Worm (Caenorhabditis elegans): ENCODE results near the gene ZK1240.6.

Gene ZK1240.6

DNA sequence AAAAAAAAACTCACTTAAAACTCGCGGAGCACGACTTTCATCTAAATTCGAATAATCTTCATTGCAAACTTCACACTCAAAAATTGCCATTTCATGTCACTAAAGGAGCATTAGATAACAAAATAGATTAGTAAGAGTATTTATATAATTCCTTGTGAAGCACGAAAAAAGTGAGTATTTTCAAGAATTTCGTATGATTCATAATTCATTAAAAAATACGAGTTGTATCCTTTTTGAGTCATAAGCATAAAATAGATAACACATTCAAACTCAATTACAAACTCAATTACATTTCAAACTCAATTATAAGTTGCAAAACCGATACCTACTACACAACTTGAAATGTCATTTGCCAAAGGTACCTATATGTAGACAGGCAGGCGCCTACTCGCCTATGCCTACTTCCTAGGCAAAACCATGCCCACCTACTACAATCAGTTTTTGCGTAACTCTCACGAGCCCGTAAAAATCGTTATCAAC is 6.3 kb upstream of the ZK1240.6 start, which contains the start of the genes ZK1240.8 and ZK1240.1:
Gene ZK1240.8 (minus strand): TSS at position 101 of the 480 bp plus-strand sequence.
Gene ZK1240.1 (plus strand): TSS at position 430 of the 480 bp plus-strand sequence.
- TF ChIP-seq cog-1 (tag; optimal IDR thresholded peaks at IDR 0.05): no peak
- TF ChIP-seq flt-1 (GFP tag; IDR thresholded peaks at IDR 0.05): no peak
- TF ChIP-seq tab-1 (GFP tag; IDR thresholded peaks at IDR 0.05): no peak
- TF ChIP-seq med-1 (GFP tag; optimal IDR thresholded peaks at IDR 0.05; ENCODE audit: insufficient read depth): no peak
- no peak for TF ChIP-seq klf-2 (GFP tag; conservative IDR thresholded peaks at IDR 0.05)
- TF ChIP-seq ztf-23 (GFP tag; IDR thresholded peaks at IDR 0.05): no peak
- no peak for TF ChIP-seq T22C8.4 (GFP tag; IDR thresholded peaks at IDR 0.05)
- TF ChIP-seq ref-1 (GFP tag; conservative IDR thresholded peaks at IDR 0.05): no peak
- no peak for TF ChIP-seq ztf-29 (GFP tag; IDR thresholded peaks at IDR 0.05)

- TF ChIP-seq T22C8.4 (GFP tag; IDR thresholded peaks at IDR 0.05) (no peak), ref-1 (GFP tag; conservative IDR thresholded peaks at IDR 0.05) (no peak), tab-1 (GFP tag; IDR thresholded peaks at IDR 0.05) (no peak), cog-1 (tag; optimal IDR thresholded peaks at IDR 0.05) (no peak), flt-1 (GFP tag; IDR thresholded peaks at IDR 0.05) (no peak), ztf-29 (GFP tag; IDR thresholded peaks at IDR 0.05) (no peak), med-1 (GFP tag; optimal IDR thresholded peaks at IDR 0.05; ENCODE audit: insufficient read depth) (no peak), klf-2 (GFP tag; conservative IDR thresholded peaks at IDR 0.05) (no peak), ztf-23 (GFP tag; IDR thresholded peaks at IDR 0.05) (no peak)
Measured at ce11 chrII:2324956-2325355, 2.2 kb upstream of the ZK1240.6 start, which contains the start of gene ZK1240.11. TSS of gene ZK1240.11 (plus strand) at chrII:2325256.

DNA sequence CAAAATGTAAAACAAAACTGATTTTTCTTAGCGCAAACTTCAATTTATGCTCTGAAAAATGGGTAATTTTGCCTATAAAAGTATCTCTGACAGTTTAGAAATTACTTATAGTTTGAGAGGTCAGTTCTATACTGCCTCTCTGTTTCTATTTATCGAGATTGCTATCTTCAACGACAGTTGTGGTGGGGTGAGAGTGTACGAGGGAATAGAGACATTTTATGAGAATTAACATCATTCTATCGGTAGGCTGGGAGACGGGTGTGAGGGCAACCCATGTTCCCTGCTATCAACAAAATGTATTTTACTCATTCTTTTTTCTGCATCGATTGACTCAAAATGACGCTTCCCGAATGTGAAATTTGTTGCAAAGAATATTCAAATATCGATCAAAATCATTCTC is 2.6 kb downstream of the ZK1240.6 start, which contains the start of gene ZK1240.3:
Gene ZK1240.3 (plus strand): TSS at position 238 of the 400 bp plus-strand sequence.
- TF ChIP-seq ref-1 (GFP tag; conservative IDR thresholded peaks at IDR 0.05): no peak
- TF ChIP-seq flt-1 (GFP tag; IDR thresholded peaks at IDR 0.05): no peak

DNA sequence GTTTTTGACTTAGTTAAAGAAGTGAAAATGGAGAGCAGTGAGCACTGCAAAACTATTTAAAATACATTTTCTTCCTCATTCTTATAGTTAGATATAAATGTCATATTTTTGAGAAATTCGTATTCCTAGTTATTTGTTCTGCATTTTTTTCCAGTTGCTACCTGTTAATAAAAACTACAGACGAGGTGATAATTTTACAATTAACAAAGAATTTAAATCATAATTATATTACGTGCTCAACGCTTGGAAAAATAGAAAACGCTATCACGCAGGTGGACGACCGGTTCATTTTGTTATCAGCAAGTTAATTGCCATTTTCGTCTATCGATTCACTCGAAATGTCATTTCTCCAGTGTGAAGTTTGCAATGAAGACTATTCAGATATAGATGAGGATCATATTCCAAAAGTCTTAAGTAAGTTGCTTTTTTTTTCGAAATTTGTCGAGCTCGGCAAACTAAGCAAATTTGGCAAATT is 4.8 kb downstream of the ZK1240.6 start, which contains the start of the genes ZK1240.5 and ZK1240.9:
Gene ZK1240.5 (minus strand): TSS at position 51 of the 475 bp plus-strand sequence.
Gene ZK1240.9 (plus strand): TSS at position 307 of the 475 bp plus-strand sequence.
- TF ChIP-seq cog-1 (tag; optimal IDR thresholded peaks at IDR 0.05) (no peak), klf-2 (GFP tag; conservative IDR thresholded peaks at IDR 0.05) (no peak), ztf-29 (GFP tag; IDR thresholded peaks at IDR 0.05) (no peak), flt-1 (GFP tag; IDR thresholded peaks at IDR 0.05) (no peak), T22C8.4 (GFP tag; IDR thresholded peaks at IDR 0.05) (no peak), tab-1 (GFP tag; IDR thresholded peaks at IDR 0.05) (no peak), med-1 (GFP tag; optimal IDR thresholded peaks at IDR 0.05; ENCODE audit: insufficient read depth) (no peak), ztf-23 (GFP tag; IDR thresholded peaks at IDR 0.05) (no peak), ref-1 (GFP tag; conservative IDR thresholded peaks at IDR 0.05) (no peak)

DNA sequence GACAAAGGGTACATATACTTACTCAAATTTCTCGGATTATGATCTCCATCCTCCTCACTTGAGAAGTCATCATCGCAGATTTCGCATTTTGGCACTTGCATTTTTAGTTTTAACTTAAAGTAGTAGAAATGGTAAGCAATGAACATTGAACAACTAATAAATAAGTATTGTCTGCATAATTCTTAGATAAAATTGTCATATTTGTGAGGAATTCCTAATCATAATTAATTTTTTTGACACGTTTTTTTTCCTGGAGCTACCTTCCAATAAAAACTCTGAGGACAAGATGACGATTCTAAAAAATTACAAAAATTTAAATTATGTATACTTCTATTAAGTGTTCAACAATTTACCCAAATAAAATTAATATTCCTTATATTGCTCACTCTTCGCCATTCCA is 10.0 kb downstream of the ZK1240.6 start, which contains the start of the genes trim-21 and B0281.1:
Gene trim-21 (minus strand): TSS at position 101 of the 400 bp plus-strand sequence.
Gene B0281.1 (plus strand): TSS at position 321 of the 400 bp plus-strand sequence.
- TF ChIP-seq klf-2 (GFP tag; conservative IDR thresholded peaks at IDR 0.05) (no peak), T22C8.4 (GFP tag; IDR thresholded peaks at IDR 0.05) (no peak), ztf-23 (GFP tag; IDR thresholded peaks at IDR 0.05) (no peak), ztf-29 (GFP tag; IDR thresholded peaks at IDR 0.05) (no peak), ref-1 (GFP tag; conservative IDR thresholded peaks at IDR 0.05) (no peak), flt-1 (GFP tag; IDR thresholded peaks at IDR 0.05) (no peak), tab-1 (GFP tag; IDR thresholded peaks at IDR 0.05) (no peak), cog-1 (tag; optimal IDR thresholded peaks at IDR 0.05) (no peak)

DNA sequence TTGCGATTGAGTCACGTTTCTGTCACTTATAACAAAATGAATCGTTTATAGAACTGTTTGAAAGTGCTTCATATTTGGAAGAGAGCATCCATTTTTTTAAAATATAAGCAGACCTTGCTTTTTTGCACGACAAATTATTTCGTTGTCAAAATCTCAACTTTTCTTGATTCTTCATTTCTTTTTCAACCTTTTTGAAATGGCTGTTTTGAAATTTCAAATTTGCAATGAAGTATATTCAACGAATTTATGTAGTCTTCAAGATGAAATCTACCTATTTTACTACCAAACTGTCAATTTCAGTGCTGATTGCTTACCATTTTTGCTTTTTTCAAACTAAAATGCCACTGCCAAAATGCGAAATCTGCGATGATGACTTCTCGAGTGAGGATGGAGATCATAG is 16.0 kb downstream of the ZK1240.6 start, which contains the start of gene B0281.3:
Gene B0281.3 (plus strand): TSS at position 301 of the 400 bp plus-strand sequence.
- TF ChIP-seq med-1 (GFP tag; optimal IDR thresholded peaks at IDR 0.05; ENCODE audit: insufficient read depth) (no peak), ref-1 (GFP tag; conservative IDR thresholded peaks at IDR 0.05) (no peak), ztf-23 (GFP tag; IDR thresholded peaks at IDR 0.05) (no peak), flt-1 (GFP tag; IDR thresholded peaks at IDR 0.05) (no peak)

- TF ChIP-seq ztf-29 (GFP tag; IDR thresholded peaks at IDR 0.05) (no peak), med-1 (GFP tag; optimal IDR thresholded peaks at IDR 0.05; ENCODE audit: insufficient read depth) (no peak), T22C8.4 (GFP tag; IDR thresholded peaks at IDR 0.05) (no peak), tab-1 (GFP tag; IDR thresholded peaks at IDR 0.05) (no peak), cog-1 (tag; optimal IDR thresholded peaks at IDR 0.05) (no peak), ztf-23 (GFP tag; IDR thresholded peaks at IDR 0.05) (no peak)
Measured at ce11 chrII:2305507-2305906, 17.2 kb downstream of the ZK1240.6 start.

DNA sequence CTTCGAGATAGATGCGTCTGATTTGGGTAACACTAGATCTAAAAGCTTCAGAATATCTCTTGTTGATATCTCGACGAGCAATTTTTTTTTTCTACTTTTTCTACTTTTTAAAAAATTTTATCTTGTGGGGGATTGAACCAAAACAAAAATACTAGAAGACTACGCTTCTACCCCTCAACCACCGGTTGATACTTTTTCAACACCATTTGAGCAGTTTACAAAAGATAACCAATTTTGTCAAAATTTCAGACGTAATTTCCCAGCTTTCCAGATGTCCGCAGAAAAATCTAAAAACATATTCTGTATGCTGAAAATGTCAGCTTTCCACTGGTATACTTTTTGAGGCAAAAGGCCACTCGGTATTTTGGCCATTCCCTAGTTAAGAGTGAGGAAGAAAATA is 18.1 kb downstream of the ZK1240.6 start:
- no peak for TF ChIP-seq ztf-23 (GFP tag; IDR thresholded peaks at IDR 0.05)
- TF ChIP-seq tab-1 (GFP tag; IDR thresholded peaks at IDR 0.05): no peak
- TF ChIP-seq med-1 (GFP tag; optimal IDR thresholded peaks at IDR 0.05; ENCODE audit: insufficient read depth): no peak
- no peak for TF ChIP-seq flt-1 (GFP tag; IDR thresholded peaks at IDR 0.05)
- no peak for TF ChIP-seq cog-1 (tag; optimal IDR thresholded peaks at IDR 0.05)
- no peak for TF ChIP-seq ztf-29 (GFP tag; IDR thresholded peaks at IDR 0.05)
- no peak for TF ChIP-seq klf-2 (GFP tag; conservative IDR thresholded peaks at IDR 0.05)
- no peak for TF ChIP-seq ref-1 (GFP tag; conservative IDR thresholded peaks at IDR 0.05)
- no peak for TF ChIP-seq T22C8.4 (GFP tag; IDR thresholded peaks at IDR 0.05)

ce11 chrII:2302330-2302729 is 20.4 kb downstream of the ZK1240.6 start, which contains the start of gene B0281.6:
TSS of gene B0281.6 (minus strand) at chrII:2302430.
- no peak for TF ChIP-seq ref-1 (GFP tag; conservative IDR thresholded peaks at IDR 0.05)
- no peak for TF ChIP-seq cog-1 (tag; optimal IDR thresholded peaks at IDR 0.05)
- TF ChIP-seq flt-1 (GFP tag; IDR thresholded peaks at IDR 0.05): no peak
- TF ChIP-seq ztf-23 (GFP tag; IDR thresholded peaks at IDR 0.05): no peak
- no peak for TF ChIP-seq tab-1 (GFP tag; IDR thresholded peaks at IDR 0.05)

- TF ChIP-seq tab-1 (GFP tag; IDR thresholded peaks at IDR 0.05) (no peak), flt-1 (GFP tag; IDR thresholded peaks at IDR 0.05) (no peak), ref-1 (GFP tag; conservative IDR thresholded peaks at IDR 0.05) (no peak), ztf-29 (GFP tag; IDR thresholded peaks at IDR 0.05) (no peak), ztf-23 (GFP tag; IDR thresholded peaks at IDR 0.05) (no peak), T22C8.4 (GFP tag; IDR thresholded peaks at IDR 0.05) (no peak), klf-2 (GFP tag; conservative IDR thresholded peaks at IDR 0.05) (no peak), med-1 (GFP tag; optimal IDR thresholded peaks at IDR 0.05; ENCODE audit: insufficient read depth) (no peak), cog-1 (tag; optimal IDR thresholded peaks at IDR 0.05) (no peak)
Measured at ce11 chrII:2300861-2301260, 21.8 kb downstream of the ZK1240.6 start, which contains the start of gene B0281.5. TSS of gene B0281.5 (minus strand) at chrII:2300961.
